Fruit fly (Drosophila melanogaster) whole organism, wandering third instar larva: ENCODE data around the gene CG5810.
A peak's percentile ranks its signal among the peaks of the same experiment; 100 is the strongest.

Source experiments
- Abd-B ChIP-seq: fragments of >200 bp; optimal IDR thresholded peaks from 2 replicates; lab custom pipeline; 2017; ENCODE audit warnings: missing biosample characterization, missing genetic modification characterization
- CG32264 ChIP-seq: fragments of 200-800 bp; sonication (Bioruptor generic); optimal IDR thresholded peaks from 2 replicates; lab custom pipeline; 2016; ENCODE audit warnings: missing biosample characterization, missing genetic modification characterization
- CG9705 ChIP-seq: fragments of 200-800 bp; sonication (Bioruptor generic); optimal IDR thresholded peaks from 2 replicates; lab custom pipeline; 2018; ENCODE audit warnings: missing biosample characterization, mild to moderate bottlenecking, missing genetic modification characterization
- CrebA ChIP-seq: fragments of 200-800 bp; sonication (Bioruptor generic); optimal IDR thresholded peaks from 2 replicates; lab custom pipeline; 2016; ENCODE audit warnings: missing biosample characterization, mild to moderate bottlenecking, missing genetic modification characterization, borderline replicate concordance
- Dfd ChIP-seq: fragments of >200 bp; optimal IDR thresholded peaks from 2 replicates; lab custom pipeline; 2017; ENCODE audit warnings: missing biosample characterization, missing genetic modification characterization
- Dif ChIP-seq: fragments of 200-275, 200-300 bp; sonication (Bioruptor generic); optimal IDR thresholded peaks from 2 replicates; lab custom pipeline; 2018; ENCODE audit warnings: missing biosample characterization, missing genetic modification characterization; ENCODE audit not compliant: partially characterized antibody
- GATAd ChIP-seq: sonication (Bioruptor generic); optimal IDR thresholded peaks from 2 replicates; lab custom pipeline; 2016; ENCODE audit warnings: missing biosample characterization, missing genetic modification characterization
- HLH106 ChIP-seq: fragments of 200-800 bp; optimal IDR thresholded peaks from 3 replicates; lab custom pipeline; 2019; ENCODE audit warnings: missing biosample characterization, mild to moderate bottlenecking, missing genetic modification characterization, moderate library complexity
- Hnf4 ChIP-seq: fragments of 200-800 bp; sonication (Bioruptor generic); optimal IDR thresholded peaks from 2 replicates; lab custom pipeline; 2016; ENCODE audit warnings: missing biosample characterization, mild to moderate bottlenecking, missing genetic modification characterization
- Hr78 ChIP-seq: fragments of >200 bp; optimal IDR thresholded peaks from 2 replicates; lab custom pipeline; 2017; ENCODE audit warnings: missing biosample characterization, missing genetic modification characterization
- Hr83 ChIP-seq: fragments of 200-300 bp; sonication (Bioruptor generic); optimal IDR thresholded peaks from 2 replicates; lab custom pipeline; 2016; ENCODE audit warnings: missing biosample characterization, mild to moderate bottlenecking, missing genetic modification characterization, moderate library complexity; ENCODE audit not compliant: poor library complexity, severe bottlenecking
- Jra ChIP-seq: sonication (Bioruptor generic); optimal IDR thresholded peaks from 2 replicates; lab custom pipeline; 2016; ENCODE audit warnings: missing biosample characterization, missing genetic modification characterization
- Mio ChIP-seq: sonication (Bioruptor generic); optimal IDR thresholded peaks from 2 replicates; lab custom pipeline; 2016; ENCODE audit warnings: missing biosample characterization, missing genetic modification characterization
- Myc ChIP-seq: fragments of >200 bp; optimal IDR thresholded peaks from 2 replicates; lab custom pipeline; 2017
- N ChIP-seq: fragments of >200 bp; optimal IDR thresholded peaks from 2 replicates; lab custom pipeline; 2018; ENCODE audit warnings: missing biosample characterization, missing external identifiers, missing genetic modification characterization
- OdsH ChIP-seq: fragments of 200-800 bp; sonication (Bioruptor generic); optimal IDR thresholded peaks from 2 replicates; lab custom pipeline; 2016; ENCODE audit warnings: missing biosample characterization, mild to moderate bottlenecking, missing genetic modification characterization
- Rel ChIP-seq, 2 experiments: fragments of 200-800 bp; sonication (Bioruptor generic) in 1 of 2; optimal IDR thresholded peaks; 2 replicates in 1 of 2; 3 replicates in 1 of 2; lab custom pipeline; 2016 to 2019; ENCODE audit warnings: mild to moderate bottlenecking in 2 of 2, missing biosample characterization in 2 of 2, missing genetic modification characterization in 2 of 2, moderate library complexity in 1 of 2
- Sp1 ChIP-seq: fragments of 200-800 bp; sonication (Bioruptor generic); optimal IDR thresholded peaks from 3 replicates; lab custom pipeline; 2019; ENCODE audit warnings: missing biosample characterization, mild to moderate bottlenecking, missing genetic modification characterization, moderate library complexity
- Vsx2 ChIP-seq: fragments of 200-300, 225-300 bp; sonication (Bioruptor generic); optimal IDR thresholded peaks from 2 replicates; lab custom pipeline; 2018; ENCODE audit warnings: missing biosample characterization, missing genetic modification characterization; ENCODE audit not compliant: partially characterized antibody
- br ChIP-seq: fragments of 200-800 bp; sonication (Bioruptor generic); optimal IDR thresholded peaks from 2 replicates; lab custom pipeline; 2016; ENCODE audit warnings: missing biosample characterization, missing genetic modification characterization
- brk ChIP-seq: fragments of 200-800 bp; sonication (Bioruptor generic); optimal IDR thresholded peaks from 2 replicates; lab custom pipeline; 2016; ENCODE audit warnings: missing biosample characterization, mild to moderate bottlenecking, missing genetic modification characterization
- dl ChIP-seq, 2 experiments: fragments of 175-275, 200-275 bp in 1 of 2; fragments of 200-275 bp in 1 of 2; sonication (Bioruptor generic); optimal IDR thresholded peaks; lab custom pipeline; 2018; ENCODE audit warnings: mild to moderate bottlenecking in 2 of 2, missing biosample characterization in 2 of 2, missing genetic modification characterization in 2 of 2, moderate library complexity in 2 of 2; ENCODE audit not compliant: partially characterized antibody in 2 of 2, insufficient read depth in 1 of 2
- dmrt93B ChIP-seq: fragments of 200-800 bp; sonication (Bioruptor generic); optimal IDR thresholded peaks from 2 replicates; lab custom pipeline; 2018; ENCODE audit warnings: missing biosample characterization, mild to moderate bottlenecking, missing genetic modification characterization
- dsf ChIP-seq: sonication (Bioruptor generic); optimal IDR thresholded peaks from 2 replicates; lab custom pipeline; 2016; ENCODE audit warnings: missing biosample characterization, missing genetic modification characterization, borderline replicate concordance
- ey ChIP-seq: fragments of 200-800 bp; sonication (Bioruptor generic); optimal IDR thresholded peaks from 2 replicates; lab custom pipeline; 2016; ENCODE audit warnings: missing biosample characterization, missing genetic modification characterization
- foxo ChIP-seq, 2 experiments: fragments of 200-800 bp; sonication (Bioruptor generic); optimal IDR thresholded peaks; 2 replicates in 1 of 2; 3 replicates in 1 of 2; lab custom pipeline; 2016 to 2017; ENCODE audit warnings: missing biosample characterization in 2 of 2, missing genetic modification characterization in 2 of 2
- fru ChIP-seq: fragments of 200-800 bp; sonication (Bioruptor generic); optimal IDR thresholded peaks from 3 replicates; lab custom pipeline; 2016; ENCODE audit warnings: missing biosample characterization, mild to moderate bottlenecking, missing genetic modification characterization
- h ChIP-seq: fragments of 200-800 bp; sonication (Bioruptor generic); optimal IDR thresholded peaks from 3 replicates; lab custom pipeline; 2016; ENCODE audit warnings: missing biosample characterization, mild to moderate bottlenecking, missing genetic modification characterization
- jim ChIP-seq: fragments of 175-275, 200-325 bp; sonication (Bioruptor generic); optimal IDR thresholded peaks from 2 replicates; lab custom pipeline; 2016; ENCODE audit warnings: missing biosample characterization, mild to moderate bottlenecking, missing genetic modification characterization
- lola ChIP-seq: fragments of >200 bp; optimal IDR thresholded peaks from 2 replicates; lab custom pipeline; 2017; ENCODE audit warnings: missing biosample characterization, missing genetic modification characterization
- pan ChIP-seq: fragments of >200 bp; optimal IDR thresholded peaks from 2 replicates; lab custom pipeline; 2017
- psq ChIP-seq: fragments of 200-800 bp; sonication (Bioruptor generic); optimal IDR thresholded peaks from 3 replicates; lab custom pipeline; 2017; ENCODE audit warnings: missing biosample characterization, mild to moderate bottlenecking, missing genetic modification characterization, moderate library complexity
- rgr ChIP-seq: fragments of 200-800 bp; sonication (Bioruptor generic); optimal IDR thresholded peaks from 3 replicates; lab custom pipeline; 2016; ENCODE audit warnings: missing biosample characterization, mild to moderate bottlenecking, missing genetic modification characterization
- sage ChIP-seq: fragments of 200-800 bp; sonication (Bioruptor generic); optimal IDR thresholded peaks from 2 replicates; lab custom pipeline; 2016; ENCODE audit warnings: missing biosample characterization, mild to moderate bottlenecking, missing genetic modification characterization
- sv ChIP-seq: fragments of 200-800 bp; sonication (Bioruptor generic); optimal IDR thresholded peaks from 3 replicates; lab custom pipeline; 2016; ENCODE audit warnings: missing biosample characterization, missing genetic modification characterization
- tai ChIP-seq: sonication (Bioruptor generic); optimal IDR thresholded peaks from 2 replicates; lab custom pipeline; 2016; ENCODE audit warnings: missing biosample characterization, missing genetic modification characterization
- usp ChIP-seq: fragments of >200 bp; optimal IDR thresholded peaks from 2 replicates; lab custom pipeline; 2017; ENCODE audit warnings: missing biosample characterization, missing genetic modification characterization
- woc ChIP-seq: sonication (Bioruptor generic); optimal IDR thresholded peaks from 2 replicates; lab custom pipeline; 2016; ENCODE audit warnings: missing biosample characterization, mild to moderate bottlenecking, missing genetic modification characterization

Gene CG5810

DNA sequence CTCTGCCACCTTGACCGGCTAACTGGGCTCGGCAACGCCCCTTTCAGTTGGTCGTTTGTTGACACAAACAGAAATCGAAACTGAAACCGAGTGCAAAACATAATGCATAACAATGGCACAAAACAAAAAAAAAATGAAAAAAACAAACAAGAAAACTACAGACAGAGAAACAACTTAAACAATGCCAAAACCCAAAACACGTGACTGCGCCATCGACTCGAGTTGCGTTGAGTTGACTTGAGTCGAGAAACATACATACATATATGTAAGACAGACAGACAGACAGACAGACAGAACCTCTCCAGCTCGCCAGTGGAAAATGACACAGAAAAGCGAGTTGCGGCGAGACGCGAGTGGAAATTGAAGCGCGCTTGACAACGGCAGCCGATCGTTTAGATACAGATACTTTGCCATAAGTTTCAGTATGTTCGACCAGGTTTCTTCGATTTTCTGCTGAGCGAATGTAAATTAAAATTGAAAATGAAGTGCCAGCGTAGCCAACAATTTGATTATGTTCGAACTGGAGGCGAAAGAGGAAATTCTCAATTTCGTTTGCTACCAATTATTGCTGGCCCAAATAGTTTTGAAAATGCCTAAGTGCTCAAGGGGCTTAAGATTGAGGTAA is 6.1 kb downstream of the CG5810 start:
- TF ChIP-seq N (GFP tag; lab: Kevin White, UChicago) (no peak), woc (no peak), Mio (no peak), usp (GFP tag; lab: Kevin White, UChicago) (no peak), Jra (no peak), Rel (GFP tag; optimal IDR thresholded peaks at IDR 0.05; lab: Kevin White, UChicago) (no peak), Rel (tag; optimal IDR thresholded peaks at IDR 0.05; lab: Kevin White, UChicago) (no peak), jim (GFP tag; lab: Kevin White, UChicago) (no peak), Hr83 (GFP tag; lab: Kevin White, UChicago) (no peak), dsf (GFP tag; lab: Kevin White, UChicago) (no peak), OdsH (GFP tag; lab: Kevin White, UChicago) (no peak), Hnf4 (GFP tag; lab: Kevin White, UChicago) (no peak), brk (GFP tag; lab: Kevin White, UChicago) (no peak), Sp1 (GFP tag; lab: Kevin White, UChicago) (no peak), psq (GFP tag; lab: Kevin White, UChicago) (no peak), HLH106 (tag; lab: Kevin White, UChicago) (no peak)

DNA sequence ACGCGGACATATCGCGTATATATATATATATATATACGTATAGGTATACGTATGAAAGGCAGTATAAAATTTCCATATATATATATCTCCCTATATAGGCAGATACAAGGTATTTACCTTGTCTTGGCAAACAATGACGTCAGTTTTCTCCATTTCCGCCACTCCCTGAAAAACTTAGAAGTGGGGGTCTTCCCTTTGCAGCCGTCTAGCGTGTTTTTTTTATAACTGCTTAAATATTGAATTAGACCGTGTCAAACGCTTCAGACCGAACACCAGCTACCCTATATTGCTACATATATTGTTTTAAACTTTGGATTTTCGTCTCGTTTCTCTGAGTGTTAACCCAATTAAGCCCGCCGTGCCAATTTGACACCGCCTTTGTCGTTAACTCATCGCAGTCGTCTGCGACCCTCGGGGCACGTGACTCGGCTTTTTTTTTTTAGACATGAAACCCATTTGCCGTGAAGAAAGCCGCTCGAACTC is 13.1 kb downstream of the CG5810 start:
- TF ChIP-seq CrebA (GFP tag; lab: Kevin White, UChicago), result no peak
- TF ChIP-seq br (GFP tag; lab: Kevin White, UChicago), result no peak
- no peak for TF ChIP-seq GATAd
- TF ChIP-seq Myc (lab: Kevin White, UChicago), result no peak
- TF ChIP-seq Jra, result no peak
- no peak for TF ChIP-seq brk (GFP tag; lab: Kevin White, UChicago)
- TF ChIP-seq sage (GFP tag; lab: Kevin White, UChicago), result no peak
- TF ChIP-seq usp (GFP tag; lab: Kevin White, UChicago), result no peak
- TF ChIP-seq dl (GFP tag; optimal IDR thresholded peaks at IDR 0.05; lab: Kevin White, UChicago; ENCODE audit: insufficient read depth in 1 of 2, partially characterized antibody in 2 of 2), result no peak
- TF ChIP-seq fru (GFP tag; lab: Kevin White, UChicago), result no peak
- no peak for TF ChIP-seq N (GFP tag; lab: Kevin White, UChicago)
- no peak for TF ChIP-seq ey (GFP tag; lab: Kevin White, UChicago)
- TF ChIP-seq CG32264 (GFP tag; lab: Kevin White, UChicago), result no peak
- peak; percentile 45 for TF ChIP-seq OdsH (GFP tag; lab: Kevin White, UChicago)
- TF ChIP-seq dsf (GFP tag; lab: Kevin White, UChicago), result no peak
- TF ChIP-seq Abd-B (GFP tag; lab: Kevin White, UChicago), result no peak
- no peak for TF ChIP-seq CG9705 (GFP tag; lab: Kevin White, UChicago)
- TF ChIP-seq lola (GFP tag; lab: Kevin White, UChicago), result no peak
- peak; percentile 23 for TF ChIP-seq psq (GFP tag; lab: Kevin White, UChicago)
- no peak for TF ChIP-seq woc
- peak in 1 of 2 experiments; percentile 22 for TF ChIP-seq foxo (GFP tag; optimal IDR thresholded peaks at IDR 0.05; lab: Kevin White, UChicago)
- TF ChIP-seq h (GFP tag; lab: Kevin White, UChicago), result peak; percentile 27
- TF ChIP-seq tai (GFP tag; lab: Kevin White, UChicago), result no peak
- TF ChIP-seq jim (GFP tag; lab: Kevin White, UChicago), result no peak
- no peak for TF ChIP-seq Dif (GFP tag; lab: Kevin White, UChicago)
- TF ChIP-seq dmrt93B, result no peak
- no peak for TF ChIP-seq pan
- TF ChIP-seq sv (GFP tag; lab: Kevin White, UChicago), result no peak
- TF ChIP-seq Hr78 (GFP tag; lab: Kevin White, UChicago), result no peak
- TF ChIP-seq HLH106 (tag; lab: Kevin White, UChicago), result no peak
- TF ChIP-seq Rel (GFP tag; optimal IDR thresholded peaks at IDR 0.05; lab: Kevin White, UChicago), result no peak
- peak; percentile 55 for TF ChIP-seq Rel (tag; optimal IDR thresholded peaks at IDR 0.05; lab: Kevin White, UChicago)
- peak; percentile 3 for TF ChIP-seq Sp1 (GFP tag; lab: Kevin White, UChicago)
- TF ChIP-seq Dfd (GFP tag; lab: Kevin White, UChicago), result no peak
- no peak for TF ChIP-seq Vsx2 (GFP tag; lab: Kevin White, UChicago)
- TF ChIP-seq rgr (GFP tag; lab: Kevin White, UChicago), result peak; percentile 14
- TF ChIP-seq Hnf4 (GFP tag; lab: Kevin White, UChicago), result no peak
- no peak for TF ChIP-seq Mio
- peak; percentile 32 for TF ChIP-seq Hr83 (GFP tag; lab: Kevin White, UChicago)
